Fruit fly (Drosophila melanogaster) whole organism, adult: Measurements from ENCODE around the gene CG32425.

Experiments used
- CG11617 ChIP-seq: fragments of 200-800 bp; sonication (Bioruptor generic); optimal IDR thresholded peaks from 2 replicates; lab custom pipeline; 2017; ENCODE audit warnings: mild to moderate bottlenecking, missing biosample characterization, missing genetic modification reagents, missing genetic modification characterization
- CG14711 ChIP-seq: fragments of 200-800 bp; sonication (Bioruptor generic); optimal IDR thresholded peaks from 2 replicates; lab custom pipeline; 2018; ENCODE audit warnings: missing biosample characterization, mild to moderate bottlenecking, missing genetic modification characterization, moderate library complexity
- CG33017 ChIP-seq: fragments of 200-800 bp; sonication (Bioruptor generic); optimal IDR thresholded peaks from 2 replicates; lab custom pipeline; 2018; ENCODE audit warnings: missing biosample characterization, mild to moderate bottlenecking, missing genetic modification characterization, moderate library complexity
- CG7101 ChIP-seq: fragments of 200-800 bp; sonication (Bioruptor generic); optimal IDR thresholded peaks from 2 replicates; lab custom pipeline; 2018; ENCODE audit warnings: missing biosample characterization, mild to moderate bottlenecking, missing genetic modification characterization, moderate library complexity
- Crg-1 ChIP-seq: fragments of 200-800 bp; sonication (Bioruptor generic); optimal IDR thresholded peaks from 2 replicates; lab custom pipeline; 2016; ENCODE audit warnings: missing biosample characterization, missing genetic modification characterization
- Hr96 ChIP-seq: fragments of 200-800 bp; sonication (Bioruptor generic); optimal IDR thresholded peaks from 2 replicates; lab custom pipeline; 2016; ENCODE audit warnings: missing biosample characterization, missing genetic modification characterization
- cic ChIP-seq: fragments of 200-800 bp; sonication (Bioruptor generic); optimal IDR thresholded peaks from 2 replicates; lab custom pipeline; 2017; ENCODE audit warnings: missing biosample characterization, mild to moderate bottlenecking, missing genetic modification characterization, moderate library complexity
- cnc ChIP-seq, 2 experiments: fragments of >200 bp; optimal IDR thresholded peaks; 2 replicates each; lab custom pipeline; 2017
- kay ChIP-seq: fragments of 200-800 bp; sonication (Bioruptor generic); peaks from one replicate; lab custom pipeline; 2016; ENCODE audit warnings: missing biosample characterization, missing genetic modification characterization, borderline replicate concordance
- ovo ChIP-seq: fragments of 200-800 bp; sonication (Bioruptor generic); optimal IDR thresholded peaks from 2 replicates; lab custom pipeline; 2016; ENCODE audit warnings: missing biosample characterization, missing genetic modification characterization
- pad ChIP-seq: fragments of 200-800 bp; sonication (Bioruptor generic); optimal IDR thresholded peaks from 3 replicates; lab custom pipeline; 2017; ENCODE audit warnings: missing biosample characterization, missing genetic modification characterization, mild to moderate bottlenecking, moderate library complexity, missing genetic modification reagents
- tj ChIP-seq: fragments of 200-800 bp; sonication (Bioruptor generic); optimal IDR thresholded peaks from 3 replicates; lab custom pipeline; 2017; ENCODE audit warnings: missing biosample characterization, mild to moderate bottlenecking, missing genetic modification characterization, moderate library complexity
- toe ChIP-seq: fragments of 200-800 bp; sonication (Bioruptor generic); optimal IDR thresholded peaks from 2 replicates; lab custom pipeline; 2016; ENCODE audit warnings: missing biosample characterization, missing genetic modification characterization

dm6 chr3L:20508136-20508635, 11.1 kb downstream of the CG32425 start:
- peak; percentile 85 for TF ChIP-seq Hr96 (GFP tag; lab: Kevin White, UChicago)
- TF ChIP-seq cic (GFP tag; lab: Kevin White, UChicago) = peak; percentile 3
- TF ChIP-seq CG7101 (tag; lab: Kevin White, UChicago) = peak; percentile 92
- peak; percentile 86 for TF ChIP-seq Crg-1 (GFP tag; lab: Kevin White, UChicago)
- TF ChIP-seq CG33017 (tag; lab: Kevin White, UChicago) = peak; percentile 89
- TF ChIP-seq kay (GFP tag; lab: Kevin White, UChicago) = peak; percentile 85
- TF ChIP-seq pad = peak; percentile 85
- peak; percentile 90 for TF ChIP-seq toe (GFP tag; lab: Kevin White, UChicago)
- no peak for TF ChIP-seq cnc (optimal IDR thresholded peaks at IDR 0.05; lab: Kevin White, UChicago)
- peak; percentile 86 for TF ChIP-seq CG14711 (tag; lab: Kevin White, UChicago)
- TF ChIP-seq ovo (GFP tag; lab: Kevin White, UChicago) = peak; percentile 52
- peak; percentile 72 for TF ChIP-seq tj (GFP tag; lab: Kevin White, UChicago)
- peak; percentile 87 for TF ChIP-seq CG11617 (GFP tag; lab: Kevin White, UChicago)
